Worm (Caenorhabditis elegans): ENCODE data around the gene Y54F10BM.22.

ce11 chrIII:2314678-2315077, 34.0 kb downstream of the Y54F10BM.22 start:
- TF ChIP-seq unc-55 (GFP tag; optimal IDR thresholded peaks at IDR 0.05) (no peak), unc-39 (tag; optimal IDR thresholded peaks at IDR 0.05) (no peak), ztf-11 (tag; optimal IDR thresholded peaks at IDR 0.05) (no peak), sma-9 (GFP tag; optimal IDR thresholded peaks at IDR 0.05) (no peak), sma-9 (tag; optimal IDR thresholded peaks at IDR 0.05) (no peak), snpc-4 (tag; optimal IDR thresholded peaks at IDR 0.05) (no peak)
